Worm (Caenorhabditis elegans): ENCODE data around the gene fmi-1.

ce11 chrV:13073145-13073544, 54.3 kb downstream of the fmi-1 start:
- no peak for TF ChIP-seq tbx-37 (GFP tag; conservative IDR thresholded peaks at IDR 0.05)
- TF ChIP-seq ama-1 (optimal IDR thresholded peaks at IDR 0.05): no peak
- no peak for TF ChIP-seq B0310.2 (tag; optimal IDR thresholded peaks at IDR 0.05)
- TF ChIP-seq ets-7 (tag; optimal IDR thresholded peaks at IDR 0.05): no peak
- no peak for TF ChIP-seq hnd-1 (tag; optimal IDR thresholded peaks at IDR 0.05)
- TF ChIP-seq scrt-1 (GFP tag; IDR thresholded peaks at IDR 0.05): no peak
- no peak for TF ChIP-seq hmbx-1 (tag; optimal IDR thresholded peaks at IDR 0.05)
- TF ChIP-seq aly-1 (tag; optimal IDR thresholded peaks at IDR 0.05): no peak
- TF ChIP-seq ceh-13 (GFP tag; optimal IDR thresholded peaks at IDR 0.05): no peak
- no peak for TF ChIP-seq pes-1 (GFP tag; IDR thresholded peaks at IDR 0.05)
